Worm (Caenorhabditis elegans): ENCODE measurements around the gene nhr-205.

- TF ChIP-seq ceh-83 (GFP tag; optimal IDR thresholded peaks at IDR 0.05) (no peak), snpc-4 (tag; optimal IDR thresholded peaks at IDR 0.05) (no peak), nhr-12 (tag; optimal IDR thresholded peaks at IDR 0.05) (no peak), sem-2 (GFP tag; optimal IDR thresholded peaks at IDR 0.05) (no peak), lin-13 (tag; optimal IDR thresholded peaks at IDR 0.05) (no peak), pha-4 (tag; optimal IDR thresholded peaks at IDR 0.05) (no peak), flh-1 (GFP tag; optimal IDR thresholded peaks at IDR 0.05) (no peak), nhr-237 (tag; optimal IDR thresholded peaks at IDR 0.05) (no peak), drap-1 (GFP tag; optimal IDR thresholded peaks at IDR 0.05) (no peak)
These were observed 15.9 kb downstream of the nhr-205 start for ce11 chrV:10065679-10066078.

All from whole organism, mixed stage, embryonic.